Fruit fly (Drosophila melanogaster): ENCODE measurements around the gene eIF2D.
A peak's percentile ranks its signal among the peaks of the same experiment; 100 is the strongest.

The eIF2D gene

dm6 chr3R:29138407-29138806 lies 13.2 kb downstream of the eIF2D start, which contains the start of the genes Alg13 and superdeath (continued):
- TF ChIP-seq crp (GFP tag; optimal IDR thresholded peaks at IDR 0.05) (peak in 1 of 2 experiments; percentile 85), phol (tag; optimal IDR thresholded peaks at IDR 0.05) (peak; percentile 7), CG12659 (GFP tag; optimal IDR thresholded peaks at IDR 0.05) (peak; percentile 19), CG7987 (GFP tag; optimal IDR thresholded peaks at IDR 0.05) (peak; percentile 15), CG17385 (GFP tag; optimal IDR thresholded peaks at IDR 0.05) (peak; percentile 95), MBD-R2 (GFP tag; IDR thresholded peaks at IDR 0.05) (peak; percentile 82), Taf1 (GFP tag; IDR thresholded peaks at IDR 0.05) (no peak), CG7839 (tag; optimal IDR thresholded peaks at IDR 0.05) (no peak), CG7556 (GFP tag; optimal IDR thresholded peaks at IDR 0.05) (no peak), CG2712 (tag; optimal IDR thresholded peaks at IDR 0.05) (no peak), CG15073 (GFP tag; optimal IDR thresholded peaks at IDR 0.05) (no peak), CG10209 (GFP tag; optimal IDR thresholded peaks at IDR 0.05) (no peak), ATbp (GFP tag; optimal IDR thresholded peaks at IDR 0.05) (peak; percentile 49), Fer1 (GFP tag; optimal IDR thresholded peaks at IDR 0.05) (no peak), CG11723 (GFP tag; optimal IDR thresholded peaks at IDR 0.05) (no peak), tx (GFP tag; optimal IDR thresholded peaks at IDR 0.05) (no peak), CrebB (tag; optimal IDR thresholded peaks at IDR 0.05) (no peak), HmgZ (tag; optimal IDR thresholded peaks at IDR 0.05) (peak; percentile 33), tna (GFP tag; IDR thresholded peaks at IDR 0.05; ENCODE audit: partially characterized antibody) (no peak), CG34376 (GFP tag; optimal IDR thresholded peaks at IDR 0.05) (peak; percentile 1), ewg (GFP tag; optimal IDR thresholded peaks at IDR 0.05) (no peak), bsh (GFP tag; optimal IDR thresholded peaks at IDR 0.05) (peak in 1 of 2 experiments; percentile 14), sens (GFP tag) (peak; percentile 39), lmd (GFP tag; IDR thresholded peaks at IDR 0.05) (no peak), Ets97D (GFP tag; optimal IDR thresholded peaks at IDR 0.05) (peak; percentile 23), CoRest (tag; optimal IDR thresholded peaks at IDR 0.05) (peak; percentile 12), nerfin-1 (tag; optimal IDR thresholded peaks at IDR 0.05) (peak; percentile 12), pzg (GFP tag; optimal IDR thresholded peaks at IDR 0.05) (peak; percentile 62), CG13296 (GFP tag; optimal IDR thresholded peaks at IDR 0.05) (peak; percentile 23), Pdp1 (GFP tag; optimal IDR thresholded peaks at IDR 0.05) (peak in 1 of 2 experiments; percentile 64), CTCF (GFP tag; optimal IDR thresholded peaks at IDR 0.05) (peak; percentile 2), stwl (tag; optimal IDR thresholded peaks at IDR 0.05) (peak; percentile 28), CG4424 (GFP tag; optimal IDR thresholded peaks at IDR 0.05) (peak; percentile 20), Neu2 (GFP tag; optimal IDR thresholded peaks at IDR 0.05; ENCODE audit: borderline replicate concordance) (no peak), CG15601 (tag; optimal IDR thresholded peaks at IDR 0.05) (peak; percentile 17), pb (GFP tag; optimal IDR thresholded peaks at IDR 0.05) (no peak), esg (GFP tag; conservative IDR thresholded peaks at IDR 0.05) (no peak), gsb-n (tag; optimal IDR thresholded peaks at IDR 0.05) (no peak), Myb (GFP tag; optimal IDR thresholded peaks at IDR 0.05) (peak; percentile 92), CG3995 (GFP tag; optimal IDR thresholded peaks at IDR 0.05) (peak; percentile 87), CG9437 (GFP tag; optimal IDR thresholded peaks at IDR 0.05) (peak; percentile 46)

Data from whole organism, embryonic.